Fruit fly (Drosophila melanogaster) whole organism, embryonic: ENCODE results near the gene CG11898.
A peak's percentile ranks its signal among the peaks of the same experiment; 100 is the strongest.

ENCODE experiments used
- Asciz ChIP-seq: fragments of 200-800 bp; sonication (Bioruptor generic); optimal IDR thresholded peaks from 2 replicates; lab custom pipeline; 2017; ENCODE audit warnings: missing biosample characterization, mild to moderate bottlenecking, missing genetic modification characterization, missing genetic modification reagents
- BtbVII ChIP-seq: fragments of 200-800 bp; sonication (Bioruptor generic); optimal IDR thresholded peaks from 3 replicates; lab custom pipeline; 2017; ENCODE audit warnings: missing biosample characterization, mild to moderate bottlenecking, missing genetic modification characterization
- Bteb2 ChIP-seq: fragments of 200-800 bp; sonication (Bioruptor generic); optimal IDR thresholded peaks from 2 replicates; lab custom pipeline; 2016; ENCODE audit warnings: missing biosample characterization, missing genetic modification characterization
- CG10209 ChIP-seq: fragments of 200-800 bp; sonication (Bioruptor generic); optimal IDR thresholded peaks from 3 replicates; lab custom pipeline; 2017; ENCODE audit warnings: missing biosample characterization, mild to moderate bottlenecking, missing genetic modification characterization, missing genetic modification reagents
- CG10274 ChIP-seq: fragments of 200-800 bp; sonication (Bioruptor generic); optimal IDR thresholded peaks from 3 replicates; lab custom pipeline; 2017; ENCODE audit warnings: missing biosample characterization, mild to moderate bottlenecking, missing genetic modification characterization
- CG11085 ChIP-seq: fragments of 200-800 bp; sonication (Bioruptor generic); IDR thresholded peaks from 2 replicates; pipeline ENCODE4 v1.3.6; 2022; ENCODE audit warnings: missing biosample characterization, missing genetic modification characterization
- CG12071 ChIP-seq: fragments of 200-800 bp; sonication (Bioruptor generic); optimal IDR thresholded peaks from 3 replicates; lab custom pipeline; 2018; ENCODE audit warnings: missing biosample characterization, mild to moderate bottlenecking, missing genetic modification characterization
- CG12769 ChIP-seq: fragments of 200-800 bp; sonication (Bioruptor generic); optimal IDR thresholded peaks from 2 replicates; lab custom pipeline; 2019; ENCODE audit warnings: missing biosample characterization, mild to moderate bottlenecking, missing genetic modification characterization, moderate library complexity
- CG14667 ChIP-seq: fragments of 200-800 bp; sonication (Bioruptor generic); IDR thresholded peaks from 2 replicates; pipeline ENCODE4 v1.3.6; 2022; ENCODE audit warnings: missing biosample characterization, missing genetic modification characterization
- CG18262 ChIP-seq: fragments of 200-800 bp; optimal IDR thresholded peaks from 3 replicates; lab custom pipeline; 2019; ENCODE audit warnings: missing biosample characterization, mild to moderate bottlenecking, missing genetic modification characterization, moderate library complexity
- CG18599 ChIP-seq: fragments of 200-800 bp; sonication (Bioruptor generic); optimal IDR thresholded peaks from 3 replicates; lab custom pipeline; 2017; ENCODE audit warnings: missing biosample characterization, missing genetic modification characterization, mild to moderate bottlenecking, moderate library complexity, missing genetic modification reagents
- CG18619 ChIP-seq: fragments of 200-800 bp; sonication (Bioruptor generic); optimal IDR thresholded peaks from 3 replicates; lab custom pipeline; 2017; ENCODE audit warnings: missing biosample characterization, mild to moderate bottlenecking, missing genetic modification characterization
- CG2116 ChIP-seq: fragments of 200-800 bp; sonication (Bioruptor generic); optimal IDR thresholded peaks from 3 replicates; lab custom pipeline; 2018; ENCODE audit warnings: missing biosample characterization, mild to moderate bottlenecking, missing genetic modification characterization
- CG2199 ChIP-seq: fragments of 200-800 bp; sonication (Bioruptor generic); IDR thresholded peaks from 3 replicates; pipeline ENCODE4 v1.3.6; 2022; ENCODE audit warnings: missing biosample characterization, missing genetic modification characterization
- CG2712 ChIP-seq: fragments of 200-800 bp; optimal IDR thresholded peaks from 3 replicates; lab custom pipeline; 2019; ENCODE audit warnings: missing biosample characterization, mild to moderate bottlenecking, missing genetic modification characterization, moderate library complexity
- CG31365 ChIP-seq: fragments of 200-800 bp; sonication (Bioruptor generic); optimal IDR thresholded peaks from 2 replicates; lab custom pipeline; 2018; ENCODE audit warnings: missing biosample characterization, mild to moderate bottlenecking, missing genetic modification characterization
- CG32772 ChIP-seq: fragments of 200-800 bp; sonication (Bioruptor generic); IDR thresholded peaks from 2 replicates; pipeline ENCODE4 v1.3.6; 2022; ENCODE audit warnings: missing biosample characterization, missing genetic modification characterization
- CG34422 ChIP-seq: fragments of 200-800 bp; sonication (Bioruptor generic); IDR thresholded peaks from 3 replicates; pipeline ENCODE4 v1.3.6; 2022; ENCODE audit warnings: missing biosample characterization, missing genetic modification characterization
- CG5180 ChIP-seq: fragments of 200-800 bp; sonication (Bioruptor generic); optimal IDR thresholded peaks from 3 replicates; lab custom pipeline; 2017; ENCODE audit warnings: missing biosample characterization, missing genetic modification characterization, mild to moderate bottlenecking, moderate library complexity, missing genetic modification reagents
- CG8388 ChIP-seq: fragments of 200-800 bp; sonication (Bioruptor generic); optimal IDR thresholded peaks from 2 replicates; lab custom pipeline; 2019; ENCODE audit warnings: missing biosample characterization, mild to moderate bottlenecking, missing genetic modification characterization, moderate library complexity
- CG9797 ChIP-seq: fragments of 200-800 bp; sonication (Bioruptor generic); optimal IDR thresholded peaks from 3 replicates; lab custom pipeline; 2018; ENCODE audit warnings: missing biosample characterization, mild to moderate bottlenecking, missing genetic modification characterization
- CTCF ChIP-seq: fragments of 200-800 bp; sonication (Bioruptor generic); optimal IDR thresholded peaks from 2 replicates; lab custom pipeline; 2017; ENCODE audit warnings: missing biosample characterization, mild to moderate bottlenecking, missing genetic modification characterization, moderate library complexity
- CkIIα-i1 ChIP-seq: fragments of 200-800 bp; sonication (Bioruptor generic); IDR thresholded peaks from 2 replicates; pipeline ENCODE4 v1.3.6; 2022; ENCODE audit warnings: missing biosample characterization, missing genetic modification characterization
- Ets65A ChIP-seq: fragments of 200-800 bp; sonication (Bioruptor generic); peaks from one replicate; lab custom pipeline; 2016; ENCODE audit warnings: missing biosample characterization, missing genetic modification characterization
- HLH54F ChIP-seq: fragments of 200-800 bp; sonication (Bioruptor generic); optimal IDR thresholded peaks from 3 replicates; lab custom pipeline; 2016; ENCODE audit warnings: missing biosample characterization, missing genetic modification characterization
- HmgD ChIP-seq: fragments of 200-800 bp; sonication (Bioruptor generic); optimal IDR thresholded peaks from 3 replicates; lab custom pipeline; 2016; ENCODE audit warnings: missing biosample characterization, missing genetic modification characterization
- Jarid2 ChIP-seq: fragments of 200-800 bp; sonication (Bioruptor generic); optimal IDR thresholded peaks from 3 replicates; lab custom pipeline; 2017; ENCODE audit warnings: mild to moderate bottlenecking, missing biosample characterization, missing genetic modification reagents, missing genetic modification characterization
- Med ChIP-seq: fragments of 200-800 bp; sonication (Bioruptor generic); peaks from one replicate; lab custom pipeline; 2016; ENCODE audit warnings: missing biosample characterization, missing genetic modification characterization, mild to moderate bottlenecking, inconsistent platforms, moderate library complexity
- NC2β ChIP-seq: fragments of 200-800 bp; sonication (Bioruptor generic); optimal IDR thresholded peaks from 2 replicates; lab custom pipeline; 2016; ENCODE audit warnings: missing biosample characterization, missing genetic modification characterization
- Neu2 ChIP-seq: fragments of 200-800 bp; sonication (Bioruptor generic); optimal IDR thresholded peaks from 3 replicates; lab custom pipeline; 2016; ENCODE audit warnings: missing biosample characterization, missing genetic modification characterization, borderline replicate concordance
- Nf-YA ChIP-seq: fragments of 200-800 bp; sonication (Bioruptor generic); IDR thresholded peaks from 2 replicates; pipeline ENCODE4 v1.3.6; 2022; ENCODE audit warnings: missing biosample characterization, missing genetic modification characterization
- Nf-YC ChIP-seq: fragments of 200-800 bp; optimal IDR thresholded peaks from 3 replicates; lab custom pipeline; 2019; ENCODE audit warnings: missing biosample characterization, mild to moderate bottlenecking, missing genetic modification characterization, moderate library complexity
- Oli ChIP-seq: fragments of 200-800 bp; sonication (Bioruptor generic); optimal IDR thresholded peaks from 2 replicates; lab custom pipeline; 2018; ENCODE audit warnings: missing biosample characterization, mild to moderate bottlenecking, missing genetic modification characterization, moderate library complexity
- Sox100B ChIP-seq: fragments of 200-800 bp; sonication (Bioruptor generic); optimal IDR thresholded peaks from 3 replicates; lab custom pipeline; 2018; ENCODE audit warnings: missing biosample characterization, mild to moderate bottlenecking, missing genetic modification characterization
- Sry-δ ChIP-seq: fragments of 200-800 bp; sonication (Bioruptor generic); optimal IDR thresholded peaks from 2 replicates; lab custom pipeline; 2016; ENCODE audit warnings: missing biosample characterization, missing genetic modification characterization
- YL-1 ChIP-seq: fragments of 200-800 bp; sonication (Bioruptor generic); optimal IDR thresholded peaks from 3 replicates; lab custom pipeline; 2017; ENCODE audit warnings: missing biosample characterization, mild to moderate bottlenecking, missing genetic modification characterization
- ab ChIP-seq: fragments of 200-800 bp; sonication (Bioruptor generic); optimal IDR thresholded peaks from 2 replicates; lab custom pipeline; 2016; ENCODE audit warnings: missing biosample characterization, missing genetic modification characterization
- ase ChIP-seq: fragments of 200-800 bp; sonication (Bioruptor generic); IDR thresholded peaks from 3 replicates; pipeline ENCODE4 v1.3.6; 2022; ENCODE audit warnings: missing biosample characterization, missing genetic modification characterization
- br ChIP-seq: fragments of >200 bp; optimal IDR thresholded peaks from 2 replicates; lab custom pipeline; 2017
- cad ChIP-seq: fragments of >200 bp; optimal IDR thresholded peaks from 2 replicates; lab custom pipeline; 2017; ENCODE audit warnings: missing biosample characterization, missing genetic modification characterization
- en ChIP-seq: fragments of 200-800 bp; sonication (Bioruptor generic); optimal IDR thresholded peaks from 2 replicates; lab custom pipeline; 2016; ENCODE audit warnings: missing biosample characterization, missing genetic modification characterization
- h ChIP-seq: fragments of >200 bp; optimal IDR thresholded peaks from 2 replicates; lab custom pipeline; 2017
- hkb ChIP-seq, 2 experiments: fragments of 200-800 bp in 1 of 2; fragments of >200 bp in 1 of 2; sonication (Bioruptor generic) in 1 of 2; IDR thresholded peaks in 1 of 2; optimal IDR thresholded peaks in 1 of 2; 2 replicates each; pipeline versions ENCODE4 v1.3.6 to Lab custom; 2017 to 2022; ENCODE audit warnings: missing biosample characterization in 1 of 2, missing genetic modification characterization in 1 of 2
- luna ChIP-seq: fragments of 200-800 bp; sonication (Bioruptor generic); optimal IDR thresholded peaks from 2 replicates; lab custom pipeline; 2016; ENCODE audit warnings: missing biosample characterization, missing genetic modification characterization
- mld ChIP-seq: fragments of 200-800 bp; sonication (Bioruptor generic); IDR thresholded peaks from 3 replicates; pipeline ENCODE4 v1.3.6; 2022; ENCODE audit warnings: missing biosample characterization, missing genetic modification characterization; ENCODE audit not compliant: partially characterized antibody
- nerfin-2 ChIP-seq: fragments of 200-800 bp; sonication (Bioruptor generic); IDR thresholded peaks from 2 replicates; pipeline ENCODE4 v1.3.6; 2022; ENCODE audit warnings: missing biosample characterization, missing genetic modification characterization; ENCODE audit not compliant: partially characterized antibody
- peb ChIP-seq: fragments of 200-800 bp; sonication (Bioruptor generic); IDR thresholded peaks from 2 replicates; pipeline ENCODE4 v1.3.6; 2022; ENCODE audit warnings: missing biosample characterization, missing genetic modification characterization
- pros ChIP-seq: fragments of 200-800 bp; sonication (Bioruptor generic); optimal IDR thresholded peaks from 3 replicates; lab custom pipeline; 2019; ENCODE audit warnings: missing biosample characterization, mild to moderate bottlenecking, missing genetic modification characterization, moderate library complexity
- rib ChIP-seq: fragments of 200-800 bp; sonication (Bioruptor generic); IDR thresholded peaks from 2 replicates; pipeline ENCODE4 v1.3.6; 2022; ENCODE audit warnings: missing biosample characterization, missing genetic modification characterization
- shn ChIP-seq: fragments of 200-800 bp; sonication (Bioruptor generic); optimal IDR thresholded peaks from 3 replicates; lab custom pipeline; 2016; ENCODE audit warnings: missing biosample characterization, missing genetic modification characterization
- sima ChIP-seq: fragments of 200-800 bp; sonication (Bioruptor generic); optimal IDR thresholded peaks from 2 replicates; lab custom pipeline; 2016; ENCODE audit warnings: missing biosample characterization, missing genetic modification characterization
- slou ChIP-seq: fragments of 200-800 bp; sonication (Bioruptor generic); optimal IDR thresholded peaks from 3 replicates; lab custom pipeline; 2016; ENCODE audit warnings: missing biosample characterization, missing genetic modification characterization

Gene CG11898

DNA sequence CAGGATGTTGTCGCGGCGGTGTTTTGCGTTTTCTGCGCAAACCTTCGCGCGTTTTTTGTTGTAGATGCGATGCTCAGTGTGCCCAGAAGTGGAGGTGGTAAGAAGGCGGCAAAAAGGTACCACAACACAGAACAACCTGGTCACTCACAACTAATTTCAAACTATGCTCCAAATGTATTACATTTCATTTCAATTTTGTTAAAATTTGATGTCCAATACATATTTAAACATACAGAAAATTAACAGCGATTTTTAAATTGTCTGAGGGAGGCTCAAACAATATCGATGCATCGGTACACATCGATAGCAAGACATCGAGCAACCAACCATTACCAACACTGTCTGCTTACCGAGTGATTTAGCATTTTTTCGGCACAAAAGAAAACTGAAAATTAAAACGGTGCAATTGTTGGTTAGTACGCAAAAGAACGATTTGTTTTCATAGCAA, 12.2 kb upstream of the CG11898 start, which contains the start of the genes Slbp and Rpn2 (continued):
- TF ChIP-seq CG9797 = peak; percentile 97
- no peak for TF ChIP-seq Asciz (GFP tag; lab: Kevin White, UChicago)
- no peak for TF ChIP-seq CG31365 (tag; lab: Kevin White, UChicago)
- no peak for TF ChIP-seq CG18619 (GFP tag; lab: Kevin White, UChicago)
- TF ChIP-seq mld (GFP tag; lab: Robert Waterston, UW) = peak; percentile 86
- no peak for TF ChIP-seq CG8388 (GFP tag; lab: Kevin White, UChicago)
- no peak for TF ChIP-seq CTCF (GFP tag; lab: Kevin White, UChicago)
- no peak for TF ChIP-seq CG2199 (GFP tag; lab: Robert Waterston, UW)
- TF ChIP-seq ab (GFP tag; lab: Kevin White, UChicago) = no peak
- no peak for TF ChIP-seq pros
- TF ChIP-seq NC2β (GFP tag; lab: Kevin White, UChicago) = peak; percentile 45
- no peak for TF ChIP-seq CkIIα-i1
- peak; percentile 55 for TF ChIP-seq CG2712 (tag; lab: Kevin White, UChicago)
- no peak for TF ChIP-seq CG32772 (GFP tag; lab: Robert Waterston, UW)
- no peak for TF ChIP-seq sima
- no peak for TF ChIP-seq h (lab: Kevin White, UChicago)
- TF ChIP-seq CG2116 (GFP tag; lab: Kevin White, UChicago) = peak; percentile 95
- peak; percentile 79 for TF ChIP-seq nerfin-2 (GFP tag; lab: Robert Waterston, UW)
- no peak for TF ChIP-seq Sox100B
- peak; percentile 89 for TF ChIP-seq Ets65A (GFP tag; lab: Kevin White, UChicago)
- TF ChIP-seq CG5180 (GFP tag; lab: Kevin White, UChicago) = no peak
- peak; percentile 82 for TF ChIP-seq hkb (optimal IDR thresholded peaks at IDR 0.05; lab: Kevin White, UChicago)
- TF ChIP-seq hkb (GFP tag; IDR thresholded peaks at IDR 0.05; lab: Robert Waterston, UW) = no peak; the same call in 1 of the 2 replicates
- peak; percentile 18; the same call in 1 of the 2 replicates for TF ChIP-seq CG11085
- no peak for TF ChIP-seq luna
- TF ChIP-seq br (lab: Kevin White, UChicago) = no peak
- no peak for TF ChIP-seq CG12071 (GFP tag; lab: Kevin White, UChicago)
- no peak for TF ChIP-seq slou (GFP tag; lab: Kevin White, UChicago)
- TF ChIP-seq Bteb2 (GFP tag; lab: Kevin White, UChicago) = peak; percentile 15
- no peak for TF ChIP-seq ase
- TF ChIP-seq HLH54F (GFP tag; lab: Kevin White, UChicago) = peak; percentile 53
- peak; percentile 1 for TF ChIP-seq CG10209 (GFP tag; lab: Kevin White, UChicago)
- TF ChIP-seq shn (GFP tag; lab: Kevin White, UChicago) = peak; percentile 57
- TF ChIP-seq Nf-YA (GFP tag; lab: Robert Waterston, UW) = no peak
- no peak for TF ChIP-seq CG14667 (GFP tag; lab: Robert Waterston, UW)
- peak; percentile 93 for TF ChIP-seq Med
- peak; percentile 62 for TF ChIP-seq HmgD (GFP tag; lab: Kevin White, UChicago)
- TF ChIP-seq Nf-YC (tag; lab: Kevin White, UChicago) = peak; percentile 53
- TF ChIP-seq rib (GFP tag; lab: Robert Waterston, UW) = no peak
- no peak for TF ChIP-seq BtbVII (GFP tag; lab: Kevin White, UChicago)
- peak; percentile 52 for TF ChIP-seq CG18599 (GFP tag; lab: Kevin White, UChicago)
- TF ChIP-seq Sry-δ (GFP tag; lab: Kevin White, UChicago) = peak; percentile 87
- TF ChIP-seq Jarid2 (GFP tag; lab: Kevin White, UChicago) = no peak
- TF ChIP-seq CG10274 (GFP tag; lab: Kevin White, UChicago) = no peak
- no peak for TF ChIP-seq cad (GFP tag; lab: Kevin White, UChicago)
- TF ChIP-seq Neu2 (GFP tag; lab: Kevin White, UChicago) = no peak
- peak; percentile 58 for TF ChIP-seq CG12769 (tag; lab: Kevin White, UChicago)
- TF ChIP-seq en (GFP tag; lab: Kevin White, UChicago) = peak; percentile 15
- TF ChIP-seq CG34422 (GFP tag; lab: Robert Waterston, UW) = peak; percentile 47; the same call in 2 of the 3 replicates
- no peak for TF ChIP-seq Oli
- TF ChIP-seq CG18262 (tag; lab: Kevin White, UChicago) = peak; percentile 31
- TF ChIP-seq peb (GFP tag; lab: Robert Waterston, UW) = no peak
- TF ChIP-seq YL-1 = peak; percentile 88
